Worm (Caenorhabditis elegans) whole organism, young adult: Measurements from ENCODE around the gene nxf-1.

Source experiments
- nhr-27 ChIP-seq: fragments of 200-800 bp; sonication (Bioruptor generic); optimal IDR thresholded peaks from 2 replicates; lab custom pipeline; 2018; ENCODE audit warnings: mild to moderate bottlenecking, missing genetic modification characterization, moderate library complexity, missing compliant biosample characterization
- snpc-4 ChIP-seq, 5 experiments: fragments of 150-350 bp in 1 of 5; sonication (generic microtip) in 4 of 5; optimal IDR thresholded peaks; 2 replicates each; lab custom pipeline; 2014 to 2018; ENCODE audit warnings: missing genetic modification characterization in 5 of 5, missing biosample characterization in 3 of 5, antibody characterized with exemption in 2 of 5, mild to moderate bottlenecking in 2 of 5, missing compliant biosample characterization in 2 of 5, missing genotype in 2 of 5, moderate library complexity in 2 of 5, missing genetic modification reagents in 1 of 5

Gene nxf-1

ce11 chrV:14361973-14362372 is 52.8 kb downstream of the nxf-1 start:
- no peak for TF ChIP-seq nhr-27 (tag; lab: Kevin White, UChicago)
- no peak for TF ChIP-seq snpc-4 (GFP tag; optimal IDR thresholded peaks at IDR 0.05; lab: Kevin White, UChicago)
- peak in 3 of 4 experiments; percentile 49 to 94 (median 89) for TF ChIP-seq snpc-4 (tag; optimal IDR thresholded peaks at IDR 0.05; lab: Kevin White, UChicago)
